Fruit fly (Drosophila melanogaster): ENCODE measurements around the gene sno.

sno gene

DNA sequence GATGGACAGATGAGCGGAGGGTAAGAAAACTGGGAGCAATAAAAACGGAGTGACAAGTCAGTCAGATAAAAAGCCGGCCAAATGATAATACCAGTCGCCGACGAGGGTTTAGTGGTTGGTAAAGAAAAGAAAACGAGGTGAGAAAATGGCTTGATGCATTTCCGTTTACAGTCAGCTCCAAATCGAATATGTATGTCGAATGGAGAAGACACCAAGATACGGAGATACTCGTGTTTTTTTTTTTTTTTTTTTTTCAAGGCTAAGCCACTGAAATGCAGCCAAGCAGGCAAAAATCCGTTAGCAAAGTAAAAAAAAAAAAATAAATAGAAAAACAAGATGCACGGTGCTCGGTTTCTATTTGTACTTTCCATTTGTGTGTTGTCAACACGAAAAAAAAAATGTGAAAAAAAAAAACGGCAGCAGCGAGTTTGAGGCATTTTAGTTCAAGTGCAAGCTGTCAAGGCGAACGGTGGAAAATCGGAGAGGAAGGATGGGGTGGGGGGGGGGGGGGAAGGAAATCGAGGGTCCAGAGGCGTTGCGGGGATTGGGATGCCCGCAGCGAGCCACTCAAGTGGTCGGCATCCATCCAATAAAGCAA is 32.4 kb upstream of the sno start:
- TF ChIP-seq Crg-1 (GFP tag; optimal IDR thresholded peaks at IDR 0.05) (no peak), pad (GFP tag; optimal IDR thresholded peaks at IDR 0.05) (no peak), tj (GFP tag; optimal IDR thresholded peaks at IDR 0.05) (peak; percentile 19), CG11617 (GFP tag; optimal IDR thresholded peaks at IDR 0.05) (no peak), cic (GFP tag; optimal IDR thresholded peaks at IDR 0.05) (peak; percentile 23), CG14711 (tag; optimal IDR thresholded peaks at IDR 0.05) (no peak), CG7045 (GFP tag; optimal IDR thresholded peaks at IDR 0.05) (no peak), ovo (GFP tag; optimal IDR thresholded peaks at IDR 0.05) (no peak), Clk (GFP tag; optimal IDR thresholded peaks at IDR 0.05) (no peak), kay (GFP tag; ENCODE audit: borderline replicate concordance) (peak; percentile 78), cnc (optimal IDR thresholded peaks at IDR 0.05) (no peak), CG7101 (tag; optimal IDR thresholded peaks at IDR 0.05) (no peak)

dm6 chrX:13240812-13241211 is 29.3 kb upstream of the sno start:
- TF ChIP-seq bab1 (GFP tag; optimal IDR thresholded peaks at IDR 0.05) (no peak), CG5204 (GFP tag; optimal IDR thresholded peaks at IDR 0.05) (no peak), tj (GFP tag; optimal IDR thresholded peaks at IDR 0.05) (no peak), CG7101 (tag; optimal IDR thresholded peaks at IDR 0.05) (no peak), Mnt (GFP tag; optimal IDR thresholded peaks at IDR 0.05) (no peak), Hr96 (GFP tag; optimal IDR thresholded peaks at IDR 0.05) (no peak), Clk (GFP tag; optimal IDR thresholded peaks at IDR 0.05) (no peak), CG14711 (tag; optimal IDR thresholded peaks at IDR 0.05) (no peak), kay (GFP tag; ENCODE audit: borderline replicate concordance) (no peak), CG7045 (GFP tag; optimal IDR thresholded peaks at IDR 0.05) (no peak), CG11617 (GFP tag; optimal IDR thresholded peaks at IDR 0.05) (no peak), CG33017 (tag; optimal IDR thresholded peaks at IDR 0.05) (no peak), CG12768 (GFP tag; optimal IDR thresholded peaks at IDR 0.05) (no peak), toe (GFP tag; optimal IDR thresholded peaks at IDR 0.05) (no peak), ovo (GFP tag; optimal IDR thresholded peaks at IDR 0.05) (no peak), Crg-1 (GFP tag; optimal IDR thresholded peaks at IDR 0.05) (no peak)

DNA sequence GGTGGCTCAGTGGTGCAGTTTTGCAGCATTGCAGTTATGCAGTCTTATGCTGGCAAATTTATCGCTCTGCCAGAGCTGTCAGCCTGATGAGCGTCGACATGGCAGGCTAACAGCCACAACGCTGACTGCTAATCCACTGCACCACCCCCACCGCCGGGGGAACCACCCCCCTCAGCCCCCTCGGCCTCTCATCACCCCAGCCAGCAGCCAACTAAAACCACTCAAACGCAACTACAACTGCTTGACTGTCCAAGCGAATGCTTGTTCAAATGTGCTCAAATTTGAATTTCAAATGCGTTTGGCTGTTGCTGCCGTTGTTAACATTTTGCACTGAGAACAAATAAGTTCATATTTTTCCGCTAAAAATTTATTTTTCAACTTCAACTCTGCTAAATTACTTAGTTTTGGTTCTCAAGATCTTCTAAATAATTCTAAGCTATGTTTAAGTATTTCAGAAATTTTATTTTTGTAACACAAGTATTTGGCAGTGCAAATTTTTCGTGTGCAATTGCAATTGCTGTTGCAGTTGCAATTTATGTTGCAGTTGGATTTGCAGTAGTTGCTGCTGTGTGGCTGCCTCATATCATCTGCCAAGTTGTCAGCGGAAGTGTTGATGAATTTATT is 26.9 kb upstream of the sno start:
- TF ChIP-seq Mnt (GFP tag; optimal IDR thresholded peaks at IDR 0.05) (no peak), CG7045 (GFP tag; optimal IDR thresholded peaks at IDR 0.05) (peak; percentile 22), CG1620 (GFP tag; optimal IDR thresholded peaks at IDR 0.05) (no peak), CG7101 (tag; optimal IDR thresholded peaks at IDR 0.05) (peak; percentile 13), CG14711 (tag; optimal IDR thresholded peaks at IDR 0.05) (peak; percentile 13), bab1 (GFP tag; optimal IDR thresholded peaks at IDR 0.05) (no peak), cnc (optimal IDR thresholded peaks at IDR 0.05) (no peak), kay (GFP tag; ENCODE audit: borderline replicate concordance) (no peak), toe (GFP tag; optimal IDR thresholded peaks at IDR 0.05) (no peak), CG12768 (GFP tag; optimal IDR thresholded peaks at IDR 0.05) (no peak), tj (GFP tag; optimal IDR thresholded peaks at IDR 0.05) (peak; percentile 78), Clk (GFP tag; optimal IDR thresholded peaks at IDR 0.05) (no peak), cic (GFP tag; optimal IDR thresholded peaks at IDR 0.05) (no peak), CG5204 (GFP tag; optimal IDR thresholded peaks at IDR 0.05) (no peak), Crg-1 (GFP tag; optimal IDR thresholded peaks at IDR 0.05) (no peak), Hr96 (GFP tag; optimal IDR thresholded peaks at IDR 0.05) (no peak), CG33017 (tag; optimal IDR thresholded peaks at IDR 0.05) (peak; percentile 5), pad (GFP tag; optimal IDR thresholded peaks at IDR 0.05) (no peak), ovo (GFP tag; optimal IDR thresholded peaks at IDR 0.05) (no peak), CG11617 (GFP tag; optimal IDR thresholded peaks at IDR 0.05) (no peak)

DNA sequence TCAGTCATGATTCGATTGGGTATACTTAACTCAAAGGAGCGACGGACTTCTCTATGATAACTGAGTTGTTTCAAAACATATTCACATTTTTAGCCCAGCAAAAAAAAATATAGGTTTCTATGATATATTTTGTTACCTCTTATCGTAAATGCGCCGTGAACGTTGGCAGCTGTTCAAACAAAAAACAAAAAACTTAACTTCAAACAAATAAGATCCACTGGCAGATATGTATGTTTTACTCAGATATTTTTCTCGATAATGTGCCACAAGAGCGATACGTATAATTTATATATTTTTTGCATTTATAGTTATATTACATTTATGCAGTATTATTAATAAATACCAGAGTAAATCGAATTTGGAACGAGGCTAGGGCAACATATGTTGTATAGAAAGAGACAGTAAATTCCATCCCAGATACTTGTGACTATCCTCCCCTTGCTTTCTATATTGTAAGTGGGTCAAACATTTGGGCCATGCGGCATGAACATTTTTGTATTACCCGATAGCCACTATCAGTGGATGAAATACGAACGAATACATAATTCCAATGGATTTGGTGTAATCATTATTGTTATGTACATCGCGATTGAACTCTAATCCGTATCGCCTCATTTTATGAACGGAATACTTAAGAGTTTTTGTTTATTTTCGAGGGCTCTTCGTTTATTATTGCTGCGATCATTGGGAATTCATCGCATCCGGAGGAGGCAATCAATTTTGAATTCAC is 25.2 kb upstream of the sno start, which contains the start of gene CG32639:
CG32639 (minus strand) TSS at position 51 of the 730 bp plus-strand sequence.
- TF ChIP-seq CG12768 (GFP tag; optimal IDR thresholded peaks at IDR 0.05) (no peak), Mnt (GFP tag; optimal IDR thresholded peaks at IDR 0.05) (no peak), CG33017 (tag; optimal IDR thresholded peaks at IDR 0.05) (no peak), Hr96 (GFP tag; optimal IDR thresholded peaks at IDR 0.05) (no peak), CG5204 (GFP tag; optimal IDR thresholded peaks at IDR 0.05) (no peak), tj (GFP tag; optimal IDR thresholded peaks at IDR 0.05) (no peak), kay (GFP tag; ENCODE audit: borderline replicate concordance) (no peak), CG1620 (GFP tag; optimal IDR thresholded peaks at IDR 0.05) (no peak)

dm6 chrX:13234738-13235470 is 23.4 kb upstream of the sno start:
- no peak for TF ChIP-seq CG5204 (GFP tag; optimal IDR thresholded peaks at IDR 0.05)
- no peak for TF ChIP-seq CG14711 (tag; optimal IDR thresholded peaks at IDR 0.05)
- peak; percentile 99 for TF ChIP-seq tj (GFP tag; optimal IDR thresholded peaks at IDR 0.05)
- TF ChIP-seq Mnt (GFP tag; optimal IDR thresholded peaks at IDR 0.05) = no peak
- TF ChIP-seq CG11617 (GFP tag; optimal IDR thresholded peaks at IDR 0.05) = peak; percentile 34

All from whole organism, adult.